Worm (Caenorhabditis elegans): ENCODE data around the gene R105.1.

ce11 chrIV:4657874-4658273 is 24.4 kb downstream of the R105.1 start, which contains the start of gene col-111:
- TF ChIP-seq W03F9.2 (tag; optimal IDR thresholded peaks at IDR 0.05) = no peak
- no peak for TF ChIP-seq dao-5 (tag; optimal IDR thresholded peaks at IDR 0.05)
